Worm (Caenorhabditis elegans) whole organism, early embryonic: ENCODE data around the gene osm-6.

Source experiments
- aly-1 ChIP-seq: sonication (generic microtip); optimal IDR thresholded peaks from 2 replicates; lab custom pipeline; 2016; ENCODE audit warnings: missing genetic modification characterization, missing compliant biosample characterization
- ama-1 ChIP-seq: fragments of 150-350 bp; optimal IDR thresholded peaks from 2 replicates; lab custom pipeline; 2014
- ceh-13 ChIP-seq: fragments of 200-800 bp; sonication (Bioruptor generic); optimal IDR thresholded peaks from 2 replicates; lab custom pipeline; 2018; ENCODE audit warnings: mild to moderate bottlenecking, missing genetic modification characterization, missing compliant biosample characterization
- sea-1 ChIP-seq: fragments of 200-800 bp; sonication (Bioruptor generic); conservative IDR thresholded peaks from 2 replicates; pipeline ENCODE4 v1.3.6; 2022; ENCODE audit warnings: missing genetic modification characterization, missing compliant biosample characterization
- tbx-37 ChIP-seq: fragments of 200-800 bp; sonication (Bioruptor generic); conservative IDR thresholded peaks from 2 replicates; pipeline ENCODE4 v1.3.6; 2022; ENCODE audit warnings: missing genetic modification reagents, missing genetic modification characterization, missing compliant biosample characterization

ce11 chrV:11929046-11929590 is 1.9 kb upstream of the osm-6 start, which contains the start of gene F58H1.2:
- TF ChIP-seq aly-1 (tag; lab: Kevin White, UChicago) (no peak), sea-1 (GFP tag; lab: Robert Waterston, UW) (no peak), ama-1 (lab: Kevin White, UChicago) (no peak), tbx-37 (GFP tag; lab: Robert Waterston, UW) (no peak), ceh-13 (GFP tag; lab: Kevin White, UChicago) (no peak)
